Worm (Caenorhabditis elegans): ENCODE results near the gene M03E7.1.
A peak's percentile ranks its signal among the peaks of the same experiment; 100 is the strongest.

M03E7.1 gene

ce11 chrV:5582308-5582707 is 39.2 kb upstream of the M03E7.1 start:
- no peak for TF ChIP-seq mab-9 (GFP tag; IDR thresholded peaks at IDR 0.05)
- TF ChIP-seq ceh-82 (tag; optimal IDR thresholded peaks at IDR 0.05), result peak in 1 of 3 experiments; percentile 20
- no peak for TF ChIP-seq zip-4 (GFP tag; optimal IDR thresholded peaks at IDR 0.05)
- TF ChIP-seq nhr-12 (tag; optimal IDR thresholded peaks at IDR 0.05), result no peak
- TF ChIP-seq tbx-2 (tag; optimal IDR thresholded peaks at IDR 0.05), result no peak
- no peak for TF ChIP-seq efl-1 (optimal IDR thresholded peaks at IDR 0.05)
- TF ChIP-seq efl-1 (GFP tag; optimal IDR thresholded peaks at IDR 0.05 in 1 of 2), result peak in 1 of 2 experiments; percentile 88
- TF ChIP-seq vab-15 (tag; optimal IDR thresholded peaks at IDR 0.05), result no peak
- no peak for TF ChIP-seq C04F5.9 (tag; optimal IDR thresholded peaks at IDR 0.05)
- TF ChIP-seq jun-1 (tag; optimal IDR thresholded peaks at IDR 0.05), result no peak
- no peak for TF ChIP-seq nhr-20 (tag; optimal IDR thresholded peaks at IDR 0.05)
- TF ChIP-seq nhr-71 (tag; optimal IDR thresholded peaks at IDR 0.05), result no peak
- TF ChIP-seq egl-13 (tag; optimal IDR thresholded peaks at IDR 0.05), result no peak
- no peak for TF ChIP-seq snu-23 (GFP tag; optimal IDR thresholded peaks at IDR 0.05)
- TF ChIP-seq unc-62 (GFP tag; optimal IDR thresholded peaks at IDR 0.05), result no peak
- no peak for TF ChIP-seq nhr-47 (tag; optimal IDR thresholded peaks at IDR 0.05)
- no peak for TF ChIP-seq mef-2 (tag; optimal IDR thresholded peaks at IDR 0.05)
- TF ChIP-seq nhr-237 (tag; optimal IDR thresholded peaks at IDR 0.05), result no peak
- TF ChIP-seq fkh-10 (GFP tag; optimal IDR thresholded peaks at IDR 0.05), result peak; percentile 3
- no peak for TF ChIP-seq lin-39 (tag; optimal IDR thresholded peaks at IDR 0.05)
- TF ChIP-seq unc-130 (tag; optimal IDR thresholded peaks at IDR 0.05), result no peak
- no peak for TF ChIP-seq fkh-8 (tag; optimal IDR thresholded peaks at IDR 0.05)
- no peak for TF ChIP-seq isw-1 (GFP tag; IDR thresholded peaks at IDR 0.05)
- TF ChIP-seq sptf-1 (tag; optimal IDR thresholded peaks at IDR 0.05), result no peak
- no peak for TF ChIP-seq sox-4 (tag; optimal IDR thresholded peaks at IDR 0.05)
- TF ChIP-seq efl-3 (GFP tag; optimal IDR thresholded peaks at IDR 0.05), result no peak
- TF ChIP-seq nhr-28 (tag; optimal IDR thresholded peaks at IDR 0.05), result no peak
- peak; percentile 5 for TF ChIP-seq ces-1 (GFP tag; optimal IDR thresholded peaks at IDR 0.05)
- no peak for TF ChIP-seq pqm-1 (tag; optimal IDR thresholded peaks at IDR 0.05)
- TF ChIP-seq fos-1 (tag; optimal IDR thresholded peaks at IDR 0.05), result no peak
- no peak for TF ChIP-seq ztf-4 (tag; optimal IDR thresholded peaks at IDR 0.05)
- TF ChIP-seq nhr-77 (tag; optimal IDR thresholded peaks at IDR 0.05), result no peak
- TF ChIP-seq lin-14 (GFP tag; optimal IDR thresholded peaks at IDR 0.05), result peak; percentile 63
- TF ChIP-seq hpl-2 (GFP tag; optimal IDR thresholded peaks at IDR 0.05), result no peak
- TF ChIP-seq skn-1 (tag; optimal IDR thresholded peaks at IDR 0.05), result no peak
- TF ChIP-seq blmp-1 (tag; optimal IDR thresholded peaks at IDR 0.05), result no peak
- TF ChIP-seq nhr-84 (tag; optimal IDR thresholded peaks at IDR 0.05), result no peak
- TF ChIP-seq hlh-17 (GFP tag; optimal IDR thresholded peaks at IDR 0.05; ENCODE audit: borderline replicate concordance), result no peak
- TF ChIP-seq lin-35 (GFP tag; optimal IDR thresholded peaks at IDR 0.05), result no peak
- TF ChIP-seq dpl-1 (GFP tag; optimal IDR thresholded peaks at IDR 0.05), result no peak
- no peak for TF ChIP-seq ets-5 (GFP tag; IDR thresholded peaks at IDR 0.05)
- TF ChIP-seq mdl-1 (tag; optimal IDR thresholded peaks at IDR 0.05), result no peak
- no peak for TF ChIP-seq C16A3.4 (tag; optimal IDR thresholded peaks at IDR 0.05)
- TF ChIP-seq snpc-4 (tag; optimal IDR thresholded peaks at IDR 0.05), result no peak

- no peak for TF ChIP-seq nhr-11 (tag; optimal IDR thresholded peaks at IDR 0.05)
- TF ChIP-seq ceh-88 (GFP tag; IDR thresholded peaks at IDR 0.05), result no peak
- no peak for TF ChIP-seq efl-1 (optimal IDR thresholded peaks at IDR 0.05)
- TF ChIP-seq efl-1 (GFP tag; optimal IDR thresholded peaks at IDR 0.05 in 1 of 2), result no peak
- no peak for TF ChIP-seq mab-9 (GFP tag; IDR thresholded peaks at IDR 0.05)
- TF ChIP-seq C16A3.4 (tag; optimal IDR thresholded peaks at IDR 0.05), result no peak
- no peak for TF ChIP-seq swsn-7 (tag; optimal IDR thresholded peaks at IDR 0.05)
Measured at ce11 chrV:5582860-5583259, 38.6 kb upstream of the M03E7.1 start.
